Worm (Caenorhabditis elegans) whole organism, L4 larva: ENCODE results near the gene srh-187.

Source experiments
- F37D6.2 ChIP-seq: sonication (generic microtip); optimal IDR thresholded peaks from 2 replicates; lab custom pipeline; 2016; ENCODE audit warnings: mild to moderate bottlenecking, missing genetic modification characterization, missing compliant biosample characterization
- R02D3.7 ChIP-seq: fragments of 150-350 bp; sonication (generic microtip); optimal IDR thresholded peaks from 3 replicates; lab custom pipeline; 2014; ENCODE audit warnings: missing biosample characterization, missing genetic modification characterization
- Y105C5A.15 ChIP-seq: fragments of 200-800 bp; sonication (Bioruptor generic); IDR thresholded peaks from 2 replicates; pipeline ENCODE4 v1.3.6; 2022; ENCODE audit warnings: missing genetic modification characterization, missing compliant biosample characterization
- Y5F2A.4 ChIP-seq: fragments of 200-800 bp; sonication (Bioruptor generic); optimal IDR thresholded peaks from 2 replicates; lab custom pipeline; 2018; ENCODE audit warnings: mild to moderate bottlenecking, missing genetic modification characterization, missing compliant biosample characterization
- ZK546.5 ChIP-seq, 2 experiments: sonication (generic microtip); optimal IDR thresholded peaks; 2 replicates each; lab custom pipeline; 2017; ENCODE audit warnings: missing biosample characterization in 2 of 2, missing genetic modification characterization in 2 of 2
- aha-1 ChIP-seq: fragments of 150-350 bp; peaks from one replicate; lab custom pipeline; 2014; ENCODE audit warnings: missing biosample characterization, missing genetic modification characterization
- ama-1 ChIP-seq: fragments of 150-350 bp; optimal IDR thresholded peaks from 2 replicates; lab custom pipeline; 2014; ENCODE audit warnings: inconsistent platforms, mixed read lengths
- ceh-20 ChIP-seq: fragments of 200-800 bp; sonication (Bioruptor generic); IDR thresholded peaks from 2 replicates; pipeline ENCODE4 v1.3.6; 2022; ENCODE audit warnings: missing genetic modification reagents, missing genetic modification characterization, missing compliant biosample characterization
- ceh-28 ChIP-seq: fragments of 150-350 bp; optimal IDR thresholded peaks from 2 replicates; lab custom pipeline; 2014; ENCODE audit warnings: missing biosample characterization, missing genetic modification reagents, missing genetic modification characterization
- ceh-44 ChIP-seq: fragments of 200-800 bp; sonication (Bioruptor generic); IDR thresholded peaks from 2 replicates; pipeline ENCODE4 v1.3.6; 2022; ENCODE audit warnings: missing genetic modification reagents, missing genetic modification characterization, missing compliant biosample characterization
- ceh-62 ChIP-seq: sonication (generic microtip); optimal IDR thresholded peaks from 2 replicates; lab custom pipeline; 2017; ENCODE audit warnings: missing biosample characterization, missing genetic modification characterization
- ceh-82 ChIP-seq: sonication (generic microtip); optimal IDR thresholded peaks from 2 replicates; lab custom pipeline; 2017; ENCODE audit warnings: missing biosample characterization, missing genetic modification characterization
- ctbp-1 ChIP-seq: fragments of 200-800 bp; sonication (Bioruptor generic); IDR thresholded peaks from 2 replicates; pipeline ENCODE4 v1.3.6; 2022; ENCODE audit warnings: missing genetic modification reagents, missing genetic modification characterization, missing compliant biosample characterization
- daf-19 ChIP-seq: fragments of 200-800 bp; sonication (Bioruptor generic); conservative IDR thresholded peaks from 2 replicates; pipeline ENCODE4 v1.3.6; 2022; ENCODE audit warnings: missing genetic modification characterization, missing compliant biosample characterization
- dmd-9 ChIP-seq: fragments of 200-800 bp; sonication (Bioruptor generic); IDR thresholded peaks from 2 replicates; pipeline ENCODE4 v1.3.6; 2022; ENCODE audit warnings: missing genetic modification reagents, missing genetic modification characterization, missing compliant biosample characterization
- dpl-1 ChIP-seq: fragments of 150-350 bp; optimal IDR thresholded peaks from 2 replicates; lab custom pipeline; 2014; ENCODE audit warnings: missing biosample characterization, missing genetic modification reagents, missing genetic modification characterization
- fos-1 ChIP-seq: fragments of 150-350 bp; optimal IDR thresholded peaks from 2 replicates; lab custom pipeline; 2014; ENCODE audit warnings: missing biosample characterization, missing genetic modification characterization
- gei-8 ChIP-seq: fragments of 200-800 bp; sonication (Bioruptor generic); optimal IDR thresholded peaks from 2 replicates; lab custom pipeline; 2018; ENCODE audit warnings: mild to moderate bottlenecking, missing genetic modification characterization, missing compliant biosample characterization
- hif-1 ChIP-seq, 2 experiments: sonication (generic microtip); optimal IDR thresholded peaks; 2 replicates each; lab custom pipeline; 2016 to 2017; ENCODE audit warnings: missing compliant biosample characterization in 2 of 2, missing genetic modification characterization in 2 of 2, missing genetic modification reagents in 2 of 2, missing genotype in 2 of 2, mild to moderate bottlenecking in 1 of 2
- hlh-11 ChIP-seq: fragments of 200-800 bp; sonication (Bioruptor generic); optimal IDR thresholded peaks from 2 replicates; lab custom pipeline; 2018; ENCODE audit warnings: mild to moderate bottlenecking, missing genetic modification characterization, missing compliant biosample characterization
- hmg-1.1 ChIP-seq: fragments of 200-800 bp; sonication (Bioruptor generic); IDR thresholded peaks from 2 replicates; pipeline ENCODE4 v1.3.6; 2022; ENCODE audit warnings: missing genetic modification reagents, missing genetic modification characterization, missing compliant biosample characterization
- jun-1 ChIP-seq: fragments of 150-350 bp; optimal IDR thresholded peaks from 2 replicates; lab custom pipeline; 2014; ENCODE audit warnings: missing biosample characterization, missing genetic modification reagents, missing genetic modification characterization
- lin-1 ChIP-seq: fragments of 200-800 bp; sonication (Bioruptor generic); IDR thresholded peaks from 2 replicates; pipeline ENCODE4 v1.3.6; 2022; ENCODE audit warnings: missing genetic modification reagents, missing genetic modification characterization, missing compliant biosample characterization
- lin-38 ChIP-seq: fragments of 200-800 bp; sonication (Bioruptor generic); IDR thresholded peaks from 2 replicates; pipeline ENCODE4 v1.3.6; 2022; ENCODE audit warnings: missing genetic modification reagents, missing genetic modification characterization, missing compliant biosample characterization
- lsy-2 ChIP-seq, 2 experiments: fragments of 150-350 bp in 1 of 2; sonication (generic microtip) in 1 of 2; optimal IDR thresholded peaks; 2 replicates each; lab custom pipeline; 2014 to 2017; ENCODE audit warnings: missing biosample characterization in 2 of 2, missing genetic modification characterization in 2 of 2
- mdt-29 ChIP-seq: fragments of 200-800 bp; sonication (Bioruptor generic); IDR thresholded peaks from 2 replicates; pipeline ENCODE4 v1.3.6; 2022; ENCODE audit warnings: missing genetic modification reagents, missing genetic modification characterization, missing compliant biosample characterization
- mep-1 ChIP-seq: fragments of 150-350 bp; sonication (generic microtip); optimal IDR thresholded peaks from 3 replicates; lab custom pipeline; 2014; ENCODE audit warnings: missing biosample characterization, missing genetic modification characterization
- nhr-28 ChIP-seq: fragments of 150-350 bp; optimal IDR thresholded peaks from 2 replicates; lab custom pipeline; 2014; ENCODE audit warnings: missing biosample characterization, missing genetic modification characterization
- nhr-41 ChIP-seq: fragments of 200-800 bp; sonication (Bioruptor generic); IDR thresholded peaks from 2 replicates; pipeline ENCODE4 v1.3.6; 2022; ENCODE audit warnings: missing genetic modification reagents, missing genetic modification characterization, missing compliant biosample characterization
- nhr-6 ChIP-seq: fragments of 150-350 bp; optimal IDR thresholded peaks from 2 replicates; lab custom pipeline; 2014; ENCODE audit warnings: missing biosample characterization, missing genetic modification characterization
- nhr-77 ChIP-seq: fragments of 150-350 bp; optimal IDR thresholded peaks from 2 replicates; lab custom pipeline; 2014; ENCODE audit warnings: missing biosample characterization, missing genetic modification characterization
- php-3 ChIP-seq: fragments of 200-800 bp; sonication (Bioruptor generic); IDR thresholded peaks from 2 replicates; pipeline ENCODE4 v1.3.6; 2022; ENCODE audit warnings: missing genetic modification reagents, missing genetic modification characterization, missing compliant biosample characterization
- pqm-1 ChIP-seq: sonication (generic microtip); optimal IDR thresholded peaks from 2 replicates; lab custom pipeline; 2017; ENCODE audit warnings: missing biosample characterization, missing genetic modification characterization
- skn-1 ChIP-seq: fragments of 150-350 bp; optimal IDR thresholded peaks from 2 replicates; lab custom pipeline; 2014; ENCODE audit warnings: missing biosample characterization, missing genetic modification characterization
- snpc-4 ChIP-seq: fragments of 150-350 bp; optimal IDR thresholded peaks from 2 replicates; lab custom pipeline; 2014; ENCODE audit warnings: missing biosample characterization, missing genetic modification characterization
- spr-1 ChIP-seq: sonication (generic microtip); optimal IDR thresholded peaks from 2 replicates; lab custom pipeline; 2016; ENCODE audit warnings: mild to moderate bottlenecking, missing genetic modification characterization, missing compliant biosample characterization
- spr-3 ChIP-seq: fragments of 200-800 bp; sonication (Bioruptor generic); optimal IDR thresholded peaks from 2 replicates; lab custom pipeline; 2018; ENCODE audit warnings: mild to moderate bottlenecking, missing genetic modification characterization, missing compliant biosample characterization
- tra-1 ChIP-seq: fragments of 200-800 bp; sonication (Bioruptor generic); IDR thresholded peaks from 2 replicates; pipeline ENCODE4 v1.3.6; 2022; ENCODE audit warnings: missing genetic modification reagents, missing genetic modification characterization, missing compliant biosample characterization
- vab-7 ChIP-seq: fragments of 200-800 bp; sonication (Bioruptor generic); IDR thresholded peaks from 2 replicates; pipeline ENCODE4 v1.3.6; 2022; ENCODE audit warnings: missing genetic modification reagents, missing genetic modification characterization, missing compliant biosample characterization
- zag-1 ChIP-seq: fragments of 150-350 bp; optimal IDR thresholded peaks from 2 replicates; lab custom pipeline; 2014; ENCODE audit warnings: missing biosample characterization, missing genetic modification characterization
- zip-11 ChIP-seq: fragments of 200-800 bp; sonication (Bioruptor generic); IDR thresholded peaks from 2 replicates; pipeline ENCODE4 v1.3.6; 2022; ENCODE audit warnings: missing genetic modification characterization, missing compliant biosample characterization

srh-187 gene

ce11 chrV:7361673-7362072 lies 21.9 kb upstream of the srh-187 start, which contains the start of gene cyp-35A1:
Gene cyp-35A1 (minus strand): TSS chrV:7361773.
- TF ChIP-seq gei-8 (GFP tag; lab: Kevin White, UChicago) (no peak), hif-1 (tag; optimal IDR thresholded peaks at IDR 0.05; lab: Kevin White, UChicago) (no peak), aha-1 (tag; lab: Kevin White, UChicago) (no peak), hlh-11 (tag; lab: Kevin White, UChicago) (no peak), fos-1 (tag; lab: Kevin White, UChicago) (no peak), lin-38 (GFP tag; lab: Robert Waterston, UW) (no peak), vab-7 (GFP tag; lab: Robert Waterston, UW) (no peak), ceh-44 (GFP tag; lab: Robert Waterston, UW) (no peak), mep-1 (tag; lab: Kevin White, UChicago) (no peak), F37D6.2 (tag; lab: Kevin White, UChicago) (no peak), nhr-77 (tag; lab: Kevin White, UChicago) (no peak), dmd-9 (GFP tag; lab: Robert Waterston, UW) (no peak), ceh-62 (tag; lab: Kevin White, UChicago) (no peak), Y5F2A.4 (no peak)

ce11 chrV:7357132-7357531 lies 17.4 kb upstream of the srh-187 start, which contains the start of gene C03G6.6:
Gene C03G6.6 (plus strand): TSS chrV:7357432.
- TF ChIP-seq jun-1 (tag; lab: Kevin White, UChicago) (no peak), zag-1 (tag; lab: Kevin White, UChicago) (no peak), zip-11 (GFP tag; lab: Robert Waterston, UW) (no peak), spr-1 (tag; lab: Kevin White, UChicago) (no peak), daf-19 (no peak), ceh-28 (tag; lab: Kevin White, UChicago) (no peak), lin-1 (GFP tag; lab: Robert Waterston, UW) (no peak), ceh-20 (GFP tag; lab: Robert Waterston, UW) (no peak), mdt-29 (GFP tag; lab: Robert Waterston, UW) (no peak), Y105C5A.15 (GFP tag; lab: Robert Waterston, UW) (no peak), ceh-82 (no peak)

ce11 chrV:7356684-7357083 lies 17.0 kb upstream of the srh-187 start, which contains the start of gene C03G6.21:
Gene C03G6.21 (minus strand): TSS chrV:7356784.
- TF ChIP-seq php-3 (no peak), R02D3.7 (no peak), dpl-1 (GFP tag; lab: Kevin White, UChicago) (no peak), nhr-41 (GFP tag; lab: Robert Waterston, UW) (no peak), ctbp-1 (GFP tag; lab: Robert Waterston, UW) (no peak), hlh-11 (tag; lab: Kevin White, UChicago) (no peak), nhr-28 (tag; lab: Kevin White, UChicago) (no peak), mep-1 (tag; lab: Kevin White, UChicago) (no peak), nhr-6 (no peak), snpc-4 (tag; lab: Kevin White, UChicago) (no peak), hmg-1.1 (no peak), tra-1 (no peak), pqm-1 (tag; lab: Kevin White, UChicago) (no peak), ceh-20 (GFP tag; lab: Robert Waterston, UW) (no peak), aha-1 (tag; lab: Kevin White, UChicago) (no peak), ama-1 (lab: Kevin White, UChicago) (no peak), skn-1 (no peak), lsy-2 (tag; optimal IDR thresholded peaks at IDR 0.05; lab: Kevin White, UChicago) (no peak), spr-3 (GFP tag; lab: Kevin White, UChicago) (no peak), ZK546.5 (tag; optimal IDR thresholded peaks at IDR 0.05; lab: Kevin White, UChicago) (no peak)
